Fruit fly (Drosophila melanogaster): ENCODE measurements around the gene CG9114.

DNA sequence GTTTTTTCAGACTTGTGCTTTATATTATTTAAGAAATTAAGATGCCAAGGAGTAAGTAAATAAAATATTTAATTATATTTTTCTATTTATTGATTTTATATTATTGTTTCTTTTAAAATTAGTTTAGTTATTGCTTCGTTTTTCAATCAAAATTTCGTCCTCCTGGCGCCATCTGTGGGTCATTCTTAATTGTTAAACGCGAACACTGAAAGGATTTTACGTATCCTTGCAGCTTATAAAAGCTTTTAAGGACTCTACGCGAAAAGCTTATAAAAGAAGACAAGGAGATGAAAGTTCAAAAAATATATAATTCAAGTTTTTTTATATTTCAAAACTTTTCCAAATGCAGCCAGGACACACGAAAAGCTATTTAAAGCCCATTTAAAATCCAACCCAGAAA, 47.3 kb upstream of the CG9114 start:
- TF ChIP-seq Eip93F (GFP tag; optimal IDR thresholded peaks at IDR 0.05): no peak
- TF ChIP-seq CG11762 (GFP tag; optimal IDR thresholded peaks at IDR 0.05; ENCODE audit: insufficient read depth): no peak
- no peak for TF ChIP-seq Ets21C (GFP tag; optimal IDR thresholded peaks at IDR 0.05)

Measured in whole organism, prepupa.